Worm (Caenorhabditis elegans) whole organism, L4/young adult: Measurements from ENCODE around the gene C50D2.2.

Source experiments
- W03F9.2 ChIP-seq: fragments of 150-350 bp; optimal IDR thresholded peaks from 2 replicates; lab custom pipeline; 2014; ENCODE audit warnings: missing biosample characterization, missing genetic modification characterization
- dao-5 ChIP-seq: sonication (generic microtip); optimal IDR thresholded peaks from 2 replicates; lab custom pipeline; 2016; ENCODE audit warnings: missing genotype, missing genetic modification characterization, moderate library complexity, missing compliant biosample characterization
- him-1 ChIP-seq: sonication (generic microtip); optimal IDR thresholded peaks from 2 replicates; lab custom pipeline; 2016; ENCODE audit warnings: missing genotype, missing genetic modification reagents, missing genetic modification characterization, missing compliant biosample characterization

DNA sequence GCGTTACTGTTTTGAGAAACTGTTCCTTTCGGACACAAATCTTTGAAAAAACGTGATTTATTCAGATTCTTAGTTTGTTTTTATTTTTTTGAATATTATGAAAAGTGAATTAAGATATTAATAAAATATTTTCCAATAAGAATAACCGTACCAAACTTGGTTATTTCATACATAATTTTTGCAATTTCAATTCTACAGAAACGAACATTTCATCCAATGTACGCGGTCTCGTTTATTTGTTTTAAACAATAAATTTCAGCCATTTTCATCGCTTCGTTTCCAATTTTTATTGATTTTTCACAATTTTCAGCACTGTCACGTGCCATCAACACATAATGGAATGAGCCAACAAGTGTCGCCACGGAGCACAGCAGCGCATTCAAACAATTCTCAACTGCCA, 38.0 kb downstream of the C50D2.2 start, which contains the start of gene T25D3.4:
- TF ChIP-seq W03F9.2 (tag; lab: Kevin White, UChicago) (no peak), him-1 (no peak), dao-5 (tag; lab: Kevin White, UChicago) (no peak)
